Worm (Caenorhabditis elegans) whole organism, young adult: ENCODE data around the gene F41B4.1.

Experiments
- ceh-100 ChIP-seq: fragments of 200-800 bp; sonication (Bioruptor generic); IDR thresholded peaks from 2 replicates; pipeline ENCODE4 v1.3.6; 2022; ENCODE audit warnings: missing genetic modification reagents, missing genetic modification characterization, missing compliant biosample characterization
- ceh-27 ChIP-seq: fragments of 200-800 bp; sonication (Bioruptor generic); optimal IDR thresholded peaks from 2 replicates; lab custom pipeline; 2018; ENCODE audit warnings: mild to moderate bottlenecking, missing genetic modification characterization, moderate library complexity, missing compliant biosample characterization
- ceh-58 ChIP-seq: fragments of 200-800 bp; sonication (Bioruptor generic); IDR thresholded peaks from 2 replicates; pipeline ENCODE4 v1.3.6; 2022; ENCODE audit warnings: missing genetic modification characterization, missing compliant biosample characterization
- dpff-1 ChIP-seq: sonication (generic microtip); optimal IDR thresholded peaks from 2 replicates; lab custom pipeline; 2017; ENCODE audit warnings: mild to moderate bottlenecking, missing genetic modification characterization, missing compliant biosample characterization
- egrh-3 ChIP-seq: fragments of 200-800 bp; sonication (Bioruptor generic); IDR thresholded peaks from 2 replicates; pipeline ENCODE4 v1.3.6; 2022; ENCODE audit warnings: missing genetic modification reagents, missing genetic modification characterization, missing compliant biosample characterization
- nhr-179 ChIP-seq: sonication (generic microtip); optimal IDR thresholded peaks from 2 replicates; lab custom pipeline; 2016; ENCODE audit warnings: mild to moderate bottlenecking, missing genetic modification characterization, missing compliant biosample characterization
- rcor-1 ChIP-seq: fragments of 200-800 bp; sonication (Bioruptor generic); IDR thresholded peaks from 2 replicates; pipeline ENCODE4 v1.3.6; 2022; ENCODE audit warnings: missing genetic modification reagents, missing genetic modification characterization, missing compliant biosample characterization
- rec-8 ChIP-seq, 2 experiments: sonication (generic microtip); optimal IDR thresholded peaks; 2 replicates each; lab custom pipeline; 2016; ENCODE audit warnings: mild to moderate bottlenecking in 2 of 2, missing genetic modification characterization in 2 of 2, missing genetic modification reagents in 2 of 2, missing genotype in 2 of 2, missing biosample characterization in 1 of 2, missing compliant biosample characterization in 1 of 2, moderate library complexity in 1 of 2
- unc-62 ChIP-seq: fragments of 150-350 bp; optimal IDR thresholded peaks from 2 replicates; lab custom pipeline; 2014; ENCODE audit warnings: missing biosample characterization, missing genetic modification reagents, missing genetic modification characterization

DNA sequence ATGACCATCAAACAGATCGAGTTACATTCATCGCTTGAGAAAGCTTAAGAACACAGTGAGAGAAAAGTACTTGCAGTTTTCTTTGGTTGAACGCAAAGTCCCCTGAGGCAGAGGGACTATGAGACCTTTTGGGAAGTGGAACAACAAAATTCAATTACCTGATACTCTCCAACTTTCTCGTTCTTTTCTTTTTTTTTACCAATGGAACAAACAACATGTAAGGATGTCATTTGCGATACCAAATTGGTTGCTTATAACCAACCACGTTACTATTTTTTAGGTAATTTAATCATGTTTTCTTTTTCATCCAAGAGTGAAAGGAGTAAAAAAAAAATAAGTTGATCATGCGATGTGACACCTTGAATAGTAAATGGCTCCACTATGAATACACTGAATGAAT lies 31.1 kb upstream of the F41B4.1 start:
- TF ChIP-seq ceh-58 (GFP tag; lab: Robert Waterston, UW) = no peak
- TF ChIP-seq unc-62 = no peak
- no peak for TF ChIP-seq egrh-3 (GFP tag; lab: Robert Waterston, UW)
- no peak for TF ChIP-seq rec-8 (tag; optimal IDR thresholded peaks at IDR 0.05; lab: Kevin White, UChicago)
- TF ChIP-seq nhr-179 (tag; lab: Kevin White, UChicago) = no peak
- no peak for TF ChIP-seq dpff-1 (tag; lab: Kevin White, UChicago)
- no peak for TF ChIP-seq ceh-27 (GFP tag; lab: Kevin White, UChicago)
- TF ChIP-seq ceh-100 (GFP tag; lab: Robert Waterston, UW) = no peak
- no peak for TF ChIP-seq rcor-1 (GFP tag; lab: Robert Waterston, UW)
